Fruit fly (Drosophila melanogaster) Kc167 (cell line): Measurements from ENCODE around the gene CG6972.

ENCODE experiments used
- Myc ChIP-seq: fragments of >200 bp; optimal IDR thresholded peaks from 2 replicates; lab custom pipeline; 2017; ENCODE audit warnings: missing external identifiers
- Sin3A ChIP-seq: fragments of >200 bp; optimal IDR thresholded peaks from 2 replicates; lab custom pipeline; 2018; ENCODE audit warnings: missing external identifiers
- h ChIP-seq: fragments of >200 bp; optimal IDR thresholded peaks from 3 replicates; lab custom pipeline; 2018; ENCODE audit warnings: missing external identifiers
- insv ChIP-seq: fragments of >200 bp; optimal IDR thresholded peaks from 3 replicates; lab custom pipeline; 2018; ENCODE audit warnings: missing external identifiers
- psq ChIP-seq: fragments of >200 bp; optimal IDR thresholded peaks from 2 replicates; lab custom pipeline; 2017; ENCODE audit warnings: missing external identifiers
- ttk ChIP-seq: sonication (Bioruptor generic); optimal IDR thresholded peaks from 2 replicates; lab custom pipeline; 2017; ENCODE audit warnings: missing external identifiers

The CG6972 gene

dm6 chr3R:22673528-22673959 lies 28.3 kb upstream of the CG6972 start:
- no peak for TF ChIP-seq insv (lab: Kevin White, UChicago)
- no peak for TF ChIP-seq ttk (lab: Kevin White, UChicago)
- TF ChIP-seq Sin3A (lab: Kevin White, UChicago) = no peak
- no peak for TF ChIP-seq h
- TF ChIP-seq psq = no peak
- TF ChIP-seq Myc = no peak

- TF ChIP-seq ttk (lab: Kevin White, UChicago) (no peak), h (no peak), Myc (no peak), psq (no peak), insv (lab: Kevin White, UChicago) (no peak), Sin3A (lab: Kevin White, UChicago) (no peak)
Measured at dm6 chr3R:22675447-22675846, 26.4 kb upstream of the CG6972 start.

dm6 chr3R:22684044-22684947 lies 17.5 kb upstream of the CG6972 start:
- TF ChIP-seq Myc (no peak), insv (lab: Kevin White, UChicago) (no peak), psq (no peak), Sin3A (lab: Kevin White, UChicago) (no peak), h (no peak), ttk (lab: Kevin White, UChicago) (no peak)

- TF ChIP-seq psq (no peak), h (no peak), ttk (lab: Kevin White, UChicago) (no peak)
Measured at dm6 chr3R:22684948-22685253, 16.9 kb upstream of the CG6972 start.

- TF ChIP-seq Sin3A (lab: Kevin White, UChicago) (no peak), ttk (lab: Kevin White, UChicago) (no peak), Myc (no peak), psq (no peak), h (no peak), insv (lab: Kevin White, UChicago) (no peak)
Measured at dm6 chr3R:22686336-22686874, 15.4 kb upstream of the CG6972 start, which contains the start of the genes Gclm and CG17625. Gene Gclm, minus strand, starts transcription at chr3R:22686510. Gene CG17625, plus strand, starts transcription at chr3R:22686849.

- TF ChIP-seq Sin3A (lab: Kevin White, UChicago) = no peak
- no peak for TF ChIP-seq h
- TF ChIP-seq Myc = no peak
- TF ChIP-seq psq = no peak
Measured at dm6 chr3R:22690311-22690710, 11.5 kb upstream of the CG6972 start, which contains the start of the genes wfs1 and Nup133. Gene wfs1, minus strand, starts transcription at chr3R:22690380. Gene Nup133, plus strand, starts transcription at chr3R:22690607.

dm6 chr3R:22694659-22695058 lies 7.1 kb upstream of the CG6972 start, which contains the start of gene cd:
Gene cd, plus strand, starts transcription at chr3R:22694959.
- TF ChIP-seq psq (no peak), insv (lab: Kevin White, UChicago) (no peak), ttk (lab: Kevin White, UChicago) (no peak), Myc (no peak), h (no peak), Sin3A (lab: Kevin White, UChicago) (no peak)

- TF ChIP-seq insv (lab: Kevin White, UChicago) (no peak), Sin3A (lab: Kevin White, UChicago) (no peak), ttk (lab: Kevin White, UChicago) (no peak), psq (no peak), Myc (no peak), h (no peak)
Measured at dm6 chr3R:22698208-22698607, 3.6 kb upstream of the CG6972 start, which contains the start of gene Cyp6d4. Gene Cyp6d4, plus strand, starts transcription at chr3R:22698319.

dm6 chr3R:22707178-22707577 lies 5.4 kb downstream of the CG6972 start, which contains the start of gene CG13842:
Gene CG13842, minus strand, starts transcription at chr3R:22707278.
- TF ChIP-seq Sin3A (lab: Kevin White, UChicago) (no peak), insv (lab: Kevin White, UChicago) (no peak), Myc (no peak), ttk (lab: Kevin White, UChicago) (no peak), h (no peak), psq (no peak)

dm6 chr3R:22710662-22711061 lies 8.9 kb downstream of the CG6972 start, which contains the start of gene CG4907:
Gene CG4907, minus strand, starts transcription at chr3R:22710762.
- no peak for TF ChIP-seq Myc
- TF ChIP-seq h = no peak
- no peak for TF ChIP-seq insv (lab: Kevin White, UChicago)
- TF ChIP-seq Sin3A (lab: Kevin White, UChicago) = no peak
- no peak for TF ChIP-seq psq
- TF ChIP-seq ttk (lab: Kevin White, UChicago) = no peak

- TF ChIP-seq psq (no peak), ttk (lab: Kevin White, UChicago) (no peak), Sin3A (lab: Kevin White, UChicago) (no peak), Myc (no peak), h (no peak), insv (lab: Kevin White, UChicago) (no peak)
Measured at dm6 chr3R:22717863-22718262, 16.1 kb downstream of the CG6972 start.

- TF ChIP-seq ttk (lab: Kevin White, UChicago) (no peak), h (no peak), psq (no peak), insv (lab: Kevin White, UChicago) (no peak), Sin3A (lab: Kevin White, UChicago) (no peak), Myc (no peak)
Measured at dm6 chr3R:22718401-22718800, 16.6 kb downstream of the CG6972 start.
